Worm (Caenorhabditis elegans) whole organism, mixed stage, embryonic: Measurements from ENCODE around the gene nhr-120.

Experiments
- M03D4.4 ChIP-seq: sonication (generic microtip); optimal IDR thresholded peaks from 2 replicates; lab custom pipeline; 2017; ENCODE audit warnings: mild to moderate bottlenecking, missing genetic modification characterization, missing compliant biosample characterization
- bed-3 ChIP-seq: fragments of 200-800 bp; sonication (Bioruptor generic); optimal IDR thresholded peaks from 3 replicates; lab custom pipeline; 2018; ENCODE audit warnings: mild to moderate bottlenecking, missing genetic modification characterization, moderate library complexity, missing compliant biosample characterization
- blmp-1 ChIP-seq: fragments of 150-350 bp; optimal IDR thresholded peaks from 2 replicates; lab custom pipeline; 2014; ENCODE audit warnings: missing biosample characterization, missing genetic modification characterization
- ceh-39 ChIP-seq: fragments of 150-350 bp; optimal IDR thresholded peaks from 2 replicates; lab custom pipeline; 2014; ENCODE audit warnings: missing biosample characterization, missing genetic modification characterization
- ceh-43 ChIP-seq: fragments of 200-800 bp; sonication (Bioruptor generic); optimal IDR thresholded peaks from 2 replicates; lab custom pipeline; 2018; ENCODE audit warnings: mild to moderate bottlenecking, missing genetic modification characterization, moderate library complexity, missing compliant biosample characterization
- ces-1 ChIP-seq: fragments of 150-350 bp; optimal IDR thresholded peaks from 2 replicates; lab custom pipeline; 2014; ENCODE audit warnings: missing biosample characterization, missing genetic modification reagents, missing genetic modification characterization
- cnd-1 ChIP-seq: fragments of 200-800 bp; sonication (Bioruptor generic); optimal IDR thresholded peaks from 2 replicates; lab custom pipeline; 2018; ENCODE audit warnings: mild to moderate bottlenecking, missing genetic modification characterization, missing compliant biosample characterization
- drap-1 ChIP-seq: fragments of 200-800 bp; sonication (Bioruptor generic); optimal IDR thresholded peaks from 3 replicates; lab custom pipeline; 2018; ENCODE audit warnings: mild to moderate bottlenecking, missing genetic modification characterization, missing compliant biosample characterization
- elt-1 ChIP-seq: sonication (generic microtip); optimal IDR thresholded peaks from 2 replicates; lab custom pipeline; 2017; ENCODE audit warnings: missing genetic modification characterization, mild to moderate bottlenecking, missing compliant biosample characterization, antibody characterized with exemption, moderate library complexity, borderline replicate concordance; ENCODE audit not compliant: insufficient read depth
- elt-3 ChIP-seq: fragments of 150-350 bp; optimal IDR thresholded peaks from 2 replicates; lab custom pipeline; 2014; ENCODE audit warnings: missing biosample characterization, missing genetic modification characterization
- flh-1 ChIP-seq: fragments of 200-800 bp; sonication (Bioruptor generic); optimal IDR thresholded peaks from 2 replicates; lab custom pipeline; 2018; ENCODE audit warnings: mild to moderate bottlenecking, missing genetic modification characterization, moderate library complexity, missing compliant biosample characterization
- hlh-1 ChIP-seq: fragments of 150-350 bp; optimal IDR thresholded peaks from 2 replicates; lab custom pipeline; 2014; ENCODE audit warnings: missing biosample characterization, missing genetic modification reagents, missing genetic modification characterization
- lin-13 ChIP-seq: fragments of 150-350 bp; optimal IDR thresholded peaks from 2 replicates; lab custom pipeline; 2014; ENCODE audit warnings: missing biosample characterization, missing genetic modification characterization
- lin-32 ChIP-seq: fragments of 200-800 bp; sonication (Bioruptor generic); optimal IDR thresholded peaks from 2 replicates; lab custom pipeline; 2018; ENCODE audit warnings: mild to moderate bottlenecking, missing genetic modification characterization, missing compliant biosample characterization
- lsy-2 ChIP-seq: fragments of 150-350 bp; optimal IDR thresholded peaks from 2 replicates; lab custom pipeline; 2014; ENCODE audit warnings: missing biosample characterization, missing genetic modification characterization
- mab-5 ChIP-seq: fragments of 150-350 bp; optimal IDR thresholded peaks from 2 replicates; lab custom pipeline; 2014; ENCODE audit warnings: missing biosample characterization, missing genetic modification characterization
- mls-2 ChIP-seq: sonication (generic microtip); optimal IDR thresholded peaks from 2 replicates; lab custom pipeline; 2016; ENCODE audit warnings: mild to moderate bottlenecking, missing genetic modification characterization, moderate library complexity, missing compliant biosample characterization
- nhr-12 ChIP-seq: fragments of 150-350 bp; optimal IDR thresholded peaks from 2 replicates; lab custom pipeline; 2014; ENCODE audit warnings: missing biosample characterization, missing genetic modification characterization
- nhr-2 ChIP-seq: fragments of 150-350 bp; optimal IDR thresholded peaks from 2 replicates; lab custom pipeline; 2014; ENCODE audit warnings: missing biosample characterization, missing genetic modification characterization
- nhr-237 ChIP-seq: fragments of 150-350 bp; optimal IDR thresholded peaks from 2 replicates; lab custom pipeline; 2014; ENCODE audit warnings: missing biosample characterization, missing genetic modification characterization
- nhr-76 ChIP-seq: sonication (generic microtip); optimal IDR thresholded peaks from 2 replicates; lab custom pipeline; 2017; ENCODE audit warnings: missing biosample characterization, missing genetic modification characterization
- pha-4 ChIP-seq: fragments of 150-350 bp; optimal IDR thresholded peaks from 2 replicates; lab custom pipeline; 2018; ENCODE audit warnings: missing biosample characterization, missing genetic modification reagents, missing genetic modification characterization
- sem-2 ChIP-seq: fragments of 200-800 bp; sonication (Bioruptor generic); optimal IDR thresholded peaks from 2 replicates; lab custom pipeline; 2018; ENCODE audit warnings: mild to moderate bottlenecking, missing genetic modification characterization, missing compliant biosample characterization
- snpc-4 ChIP-seq: fragments of 150-350 bp; optimal IDR thresholded peaks from 2 replicates; lab custom pipeline; 2014; ENCODE audit warnings: missing biosample characterization, missing genetic modification characterization
- sptf-1 ChIP-seq: sonication (generic microtip); optimal IDR thresholded peaks from 2 replicates; lab custom pipeline; 2017; ENCODE audit warnings: mild to moderate bottlenecking, missing genetic modification characterization, moderate library complexity, missing compliant biosample characterization
- tbx-8 ChIP-seq: fragments of 200-800 bp; sonication (Bioruptor generic); optimal IDR thresholded peaks from 2 replicates; lab custom pipeline; 2018; ENCODE audit warnings: mild to moderate bottlenecking, missing genetic modification characterization, moderate library complexity, missing compliant biosample characterization
- unc-120 ChIP-seq: sonication (generic microtip); optimal IDR thresholded peaks from 2 replicates; lab custom pipeline; 2017; ENCODE audit warnings: missing genetic modification characterization, missing compliant biosample characterization; ENCODE audit not compliant: poor library complexity, severe bottlenecking
- unc-62 ChIP-seq: fragments of 150-350 bp; optimal IDR thresholded peaks from 2 replicates; lab custom pipeline; 2014; ENCODE audit warnings: missing biosample characterization, missing genetic modification reagents, missing genetic modification characterization
- zip-8 ChIP-seq: fragments of 150-350 bp; optimal IDR thresholded peaks from 2 replicates; lab custom pipeline; 2014; ENCODE audit warnings: missing biosample characterization, missing genetic modification characterization
- ztf-11 ChIP-seq: fragments of 150-350 bp; optimal IDR thresholded peaks from 2 replicates; lab custom pipeline; 2014; ENCODE audit warnings: missing biosample characterization, missing genetic modification characterization

The nhr-120 gene

ce11 chrX:6674333-6674919 lies 34.0 kb upstream of the nhr-120 start, which contains the start of gene F38B6.4:
Gene F38B6.4 (plus strand): TSS chrX:6674869.
- TF ChIP-seq unc-62 (GFP tag; lab: Kevin White, UChicago) (no peak), lsy-2 (tag; lab: Kevin White, UChicago) (no peak), ztf-11 (tag; lab: Kevin White, UChicago) (no peak), mls-2 (tag; lab: Kevin White, UChicago) (no peak), ceh-43 (GFP tag; lab: Kevin White, UChicago) (no peak), unc-120 (tag; lab: Kevin White, UChicago) (no peak), mab-5 (tag; lab: Kevin White, UChicago) (no peak), sem-2 (no peak), lin-32 (GFP tag; lab: Kevin White, UChicago) (no peak), elt-3 (tag; lab: Kevin White, UChicago) (no peak), sptf-1 (tag; lab: Kevin White, UChicago) (no peak), ces-1 (no peak), pha-4 (tag; lab: Kevin White, UChicago) (no peak), lin-13 (tag; lab: Kevin White, UChicago) (no peak), hlh-1 (no peak), nhr-76 (tag; lab: Kevin White, UChicago) (no peak), tbx-8 (no peak), blmp-1 (no peak), cnd-1 (tag; lab: Kevin White, UChicago) (no peak)

ce11 chrX:6672519-6672918 lies 32.1 kb upstream of the nhr-120 start, which contains the start of gene col-172:
Gene col-172 (plus strand): TSS chrX:6672819.
- no peak for TF ChIP-seq zip-8
- no peak for TF ChIP-seq sptf-1 (tag; lab: Kevin White, UChicago)
- no peak for TF ChIP-seq mls-2 (tag; lab: Kevin White, UChicago)
- TF ChIP-seq tbx-8: no peak

- TF ChIP-seq mab-5 (tag; lab: Kevin White, UChicago): no peak
- no peak for TF ChIP-seq lsy-2 (tag; lab: Kevin White, UChicago)
- TF ChIP-seq tbx-8: no peak
- no peak for TF ChIP-seq drap-1
- TF ChIP-seq mls-2 (tag; lab: Kevin White, UChicago): no peak
- TF ChIP-seq nhr-2: no peak
- no peak for TF ChIP-seq pha-4 (tag; lab: Kevin White, UChicago)
- no peak for TF ChIP-seq flh-1 (GFP tag; lab: Kevin White, UChicago)
- TF ChIP-seq M03D4.4 (tag; lab: Kevin White, UChicago): no peak
Measured at ce11 chrX:6671717-6672116, 31.3 kb upstream of the nhr-120 start.

- TF ChIP-seq nhr-2 (no peak), mab-5 (tag; lab: Kevin White, UChicago) (no peak), flh-1 (GFP tag; lab: Kevin White, UChicago) (no peak), pha-4 (tag; lab: Kevin White, UChicago) (no peak), zip-8 (no peak), unc-62 (GFP tag; lab: Kevin White, UChicago) (no peak), lin-32 (GFP tag; lab: Kevin White, UChicago) (no peak), sem-2 (no peak), blmp-1 (no peak), snpc-4 (tag; lab: Kevin White, UChicago) (no peak), drap-1 (no peak), nhr-237 (tag; lab: Kevin White, UChicago) (no peak), lin-13 (tag; lab: Kevin White, UChicago) (no peak), ztf-11 (tag; lab: Kevin White, UChicago) (no peak)
Measured at ce11 chrX:6669366-6669765, 28.9 kb upstream of the nhr-120 start.

ce11 chrX:6668911-6669310 lies 28.5 kb upstream of the nhr-120 start, which contains the start of gene nhr-137:
Gene nhr-137 (minus strand): TSS chrX:6669011.
- TF ChIP-seq snpc-4 (tag; lab: Kevin White, UChicago): no peak
- TF ChIP-seq drap-1: no peak
- no peak for TF ChIP-seq ceh-39 (tag; lab: Kevin White, UChicago)
- no peak for TF ChIP-seq cnd-1 (tag; lab: Kevin White, UChicago)
- no peak for TF ChIP-seq ztf-11 (tag; lab: Kevin White, UChicago)
- no peak for TF ChIP-seq bed-3 (GFP tag; lab: Kevin White, UChicago)
- TF ChIP-seq M03D4.4 (tag; lab: Kevin White, UChicago): no peak
- no peak for TF ChIP-seq sem-2
- TF ChIP-seq nhr-76 (tag; lab: Kevin White, UChicago): no peak
- no peak for TF ChIP-seq zip-8
- no peak for TF ChIP-seq ces-1
- TF ChIP-seq nhr-237 (tag; lab: Kevin White, UChicago): no peak
- no peak for TF ChIP-seq nhr-2
- TF ChIP-seq elt-1: no peak
- no peak for TF ChIP-seq tbx-8
- TF ChIP-seq nhr-12 (tag; lab: Kevin White, UChicago): no peak
- TF ChIP-seq lsy-2 (tag; lab: Kevin White, UChicago): no peak
- TF ChIP-seq mab-5 (tag; lab: Kevin White, UChicago): no peak
